Fruit fly (Drosophila melanogaster): ENCODE results near the gene eIF4E5.

DNA sequence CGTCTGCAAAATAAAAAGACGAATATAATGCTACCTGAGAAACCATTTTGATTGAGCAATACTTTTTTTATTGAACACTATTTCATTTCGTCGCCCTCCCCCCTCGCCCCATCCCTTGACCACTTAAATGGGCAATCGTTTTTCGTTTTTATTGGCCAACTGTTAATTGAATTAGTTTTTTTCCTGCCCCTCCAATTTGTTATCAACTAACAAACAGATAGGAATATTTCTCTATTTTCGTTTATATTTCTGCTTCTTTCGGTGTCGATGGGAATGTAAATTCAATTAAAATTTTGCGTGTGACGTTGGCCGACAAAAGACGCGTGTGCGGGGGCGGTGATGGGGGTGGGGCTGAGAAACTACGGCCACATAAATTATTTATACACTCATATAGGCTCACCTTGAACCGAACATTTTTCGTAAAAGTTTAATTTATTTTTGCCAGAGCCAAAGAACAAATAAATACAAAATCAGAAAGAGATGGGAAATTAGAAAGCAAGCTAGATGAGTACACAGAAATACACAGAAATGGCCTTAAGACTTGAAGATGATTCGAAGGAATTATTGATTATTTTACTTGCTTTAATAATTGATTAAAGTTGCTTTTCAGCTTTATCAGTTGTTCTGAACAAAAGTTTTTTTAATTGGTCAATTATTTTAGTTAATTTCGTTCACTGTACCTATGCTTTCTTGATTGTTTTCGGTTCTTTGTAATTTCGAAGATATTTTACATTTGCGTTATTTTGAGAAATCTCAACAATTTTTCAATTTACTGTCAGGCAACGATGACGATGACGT, 33.8 kb upstream of the eIF4E5 start:
- TF ChIP-seq CG11902 (GFP tag; optimal IDR thresholded peaks at IDR 0.05) = no peak
- no peak for TF ChIP-seq CG8319 (GFP tag; optimal IDR thresholded peaks at IDR 0.05)
- TF ChIP-seq CG3032 (tag; optimal IDR thresholded peaks at IDR 0.05) = no peak
- TF ChIP-seq OdsH (GFP tag; optimal IDR thresholded peaks at IDR 0.05) = no peak
- TF ChIP-seq CG3919 (GFP tag; optimal IDR thresholded peaks at IDR 0.05) = no peak

Data from whole organism, prepupa.